Worm (Caenorhabditis elegans) whole organism, L1 larva: ENCODE measurements around the gene gnrr-2.

Source experiments
- C34B4.2 ChIP-seq: sonication (generic microtip); optimal IDR thresholded peaks from 2 replicates; lab custom pipeline; 2017; ENCODE audit warnings: mild to moderate bottlenecking, missing genetic modification characterization, missing compliant biosample characterization
- F16B12.6 ChIP-seq: fragments of 150-350 bp; optimal IDR thresholded peaks from 2 replicates; lab custom pipeline; 2014; ENCODE audit warnings: missing biosample characterization, missing genetic modification characterization
- Y116A8C.19 ChIP-seq: sonication (generic microtip); optimal IDR thresholded peaks from 2 replicates; lab custom pipeline; 2016; ENCODE audit warnings: missing compliant biosample characterization, missing genetic modification characterization, borderline replicate concordance
- ceh-8 ChIP-seq: fragments of 200-800 bp; sonication (Bioruptor generic); optimal IDR thresholded peaks from 2 replicates; lab custom pipeline; 2018; ENCODE audit warnings: mild to moderate bottlenecking, missing genetic modification characterization, moderate library complexity, missing compliant biosample characterization
- ceh-82 ChIP-seq, 3 experiments: fragments of 150-350 bp in 1 of 3; sonication (generic microtip) in 2 of 3; optimal IDR thresholded peaks; 2 replicates each; lab custom pipeline; 2014 to 2017; ENCODE audit warnings: missing biosample characterization in 3 of 3, missing genetic modification characterization in 3 of 3
- ces-1 ChIP-seq: fragments of 150-350 bp; optimal IDR thresholded peaks from 2 replicates; lab custom pipeline; 2014; ENCODE audit warnings: missing biosample characterization, missing genetic modification reagents, missing genetic modification characterization
- efl-1 ChIP-seq, 4 experiments: fragments of 150-350 bp; optimal IDR thresholded peaks in 3 of 4; peaks in 1 of 4; 1 replicate in 1 of 4; 2 replicates in 3 of 4; lab custom pipeline; 2014; ENCODE audit warnings: missing biosample characterization in 2 of 4, missing genetic modification characterization in 2 of 4, missing genetic modification reagents in 2 of 4
- efl-3 ChIP-seq: fragments of 200-800 bp; sonication (Bioruptor generic); optimal IDR thresholded peaks from 2 replicates; lab custom pipeline; 2018; ENCODE audit warnings: mild to moderate bottlenecking, missing genetic modification characterization, missing compliant biosample characterization
- egl-13 ChIP-seq: sonication (generic microtip); optimal IDR thresholded peaks from 2 replicates; lab custom pipeline; 2016; ENCODE audit warnings: missing genotype, missing genetic modification reagents, missing genetic modification characterization, missing compliant biosample characterization
- elt-2 ChIP-seq: sonication (generic microtip); optimal IDR thresholded peaks from 2 replicates; lab custom pipeline; 2016; ENCODE audit warnings: missing genetic modification characterization, mild to moderate bottlenecking, inconsistent platforms, missing compliant biosample characterization, missing genetic modification reagents
- fkh-10 ChIP-seq: sonication (generic microtip); optimal IDR thresholded peaks from 2 replicates; lab custom pipeline; 2017; ENCODE audit warnings: missing biosample characterization, missing genetic modification reagents, missing genetic modification characterization
- fkh-4 ChIP-seq: sonication (generic microtip); optimal IDR thresholded peaks from 2 replicates; lab custom pipeline; 2016; ENCODE audit warnings: missing compliant biosample characterization, missing genetic modification characterization, borderline replicate concordance
- fkh-8 ChIP-seq: sonication (generic microtip); optimal IDR thresholded peaks from 2 replicates; lab custom pipeline; 2016; ENCODE audit warnings: mild to moderate bottlenecking, missing genetic modification characterization, missing compliant biosample characterization
- fos-1 ChIP-seq: fragments of 150-350 bp; optimal IDR thresholded peaks from 2 replicates; lab custom pipeline; 2014; ENCODE audit warnings: missing biosample characterization, missing genetic modification characterization
- hlh-17 ChIP-seq: fragments of 200-800 bp; sonication (Bioruptor generic); optimal IDR thresholded peaks from 2 replicates; lab custom pipeline; 2018; ENCODE audit warnings: missing genetic modification characterization, mild to moderate bottlenecking, missing compliant biosample characterization, moderate library complexity, borderline replicate concordance
- irx-1 ChIP-seq: sonication (generic microtip); optimal IDR thresholded peaks from 2 replicates; lab custom pipeline; 2016; ENCODE audit warnings: missing genetic modification characterization, missing compliant biosample characterization
- jun-1 ChIP-seq: fragments of 150-350 bp; optimal IDR thresholded peaks from 2 replicates; lab custom pipeline; 2014; ENCODE audit warnings: missing biosample characterization, missing genetic modification reagents, missing genetic modification characterization
- lin-13 ChIP-seq: fragments of 150-350 bp; optimal IDR thresholded peaks from 2 replicates; lab custom pipeline; 2014; ENCODE audit warnings: missing biosample characterization, missing genetic modification reagents, missing genetic modification characterization
- lin-14 ChIP-seq: fragments of 200-800 bp; sonication (Bioruptor generic); optimal IDR thresholded peaks from 2 replicates; lab custom pipeline; 2018; ENCODE audit warnings: mild to moderate bottlenecking, missing genetic modification characterization, moderate library complexity, missing compliant biosample characterization
- lin-35 ChIP-seq, 2 experiments: fragments of 150-350 bp; optimal IDR thresholded peaks; 2 replicates each; lab custom pipeline; 2014; ENCODE audit warnings: missing biosample characterization in 2 of 2, missing genetic modification characterization in 2 of 2, missing genetic modification reagents in 2 of 2
- lin-39 ChIP-seq: fragments of 150-350 bp; optimal IDR thresholded peaks from 2 replicates; lab custom pipeline; 2014; ENCODE audit warnings: missing biosample characterization, missing genetic modification reagents, missing genetic modification characterization
- lir-3 ChIP-seq: sonication (generic microtip); optimal IDR thresholded peaks from 2 replicates; lab custom pipeline; 2016; ENCODE audit warnings: mild to moderate bottlenecking, missing genetic modification characterization, moderate library complexity, missing compliant biosample characterization; ENCODE audit not compliant: poor library complexity
- nhr-11 ChIP-seq: fragments of 150-350 bp; optimal IDR thresholded peaks from 2 replicates; lab custom pipeline; 2014; ENCODE audit warnings: missing biosample characterization, missing genetic modification characterization
- nhr-19 ChIP-seq: fragments of 200-800 bp; sonication (Bioruptor generic); conservative IDR thresholded peaks from 2 replicates; pipeline ENCODE4 v1.3.6; 2022; ENCODE audit warnings: missing genetic modification characterization, missing compliant biosample characterization
- nhr-47 ChIP-seq: sonication (generic microtip); optimal IDR thresholded peaks from 2 replicates; lab custom pipeline; 2016; ENCODE audit warnings: mild to moderate bottlenecking, missing genetic modification characterization, moderate library complexity, missing compliant biosample characterization
- nhr-71 ChIP-seq: sonication (generic microtip); optimal IDR thresholded peaks from 2 replicates; lab custom pipeline; 2016; ENCODE audit warnings: mild to moderate bottlenecking, missing genetic modification characterization, moderate library complexity, missing compliant biosample characterization
- nhr-85 ChIP-seq: sonication (generic microtip); peaks from one replicate; lab custom pipeline; 2016; ENCODE audit warnings: missing genetic modification characterization, inconsistent platforms, missing compliant biosample characterization
- pag-3 ChIP-seq: sonication (generic microtip); optimal IDR thresholded peaks from 2 replicates; lab custom pipeline; 2017; ENCODE audit warnings: missing genetic modification characterization, mild to moderate bottlenecking, missing compliant biosample characterization, antibody characterized with exemption, borderline replicate concordance; ENCODE audit not compliant: insufficient read depth
- pax-3 ChIP-seq: fragments of 200-800 bp; sonication (Bioruptor generic); optimal IDR thresholded peaks from 2 replicates; lab custom pipeline; 2018; ENCODE audit warnings: mild to moderate bottlenecking, missing genetic modification characterization, moderate library complexity, missing compliant biosample characterization
- skn-1 ChIP-seq: fragments of 150-350 bp; optimal IDR thresholded peaks from 2 replicates; lab custom pipeline; 2014; ENCODE audit warnings: missing biosample characterization, missing genetic modification characterization
- sptf-1 ChIP-seq: fragments of 150-350 bp; optimal IDR thresholded peaks from 2 replicates; lab custom pipeline; 2014; ENCODE audit warnings: missing biosample characterization, missing genetic modification characterization
- tbx-2 ChIP-seq: sonication (generic microtip); optimal IDR thresholded peaks from 2 replicates; lab custom pipeline; 2016; ENCODE audit warnings: missing genetic modification characterization, missing compliant biosample characterization
- unc-86 ChIP-seq: sonication (generic microtip); optimal IDR thresholded peaks from 2 replicates; lab custom pipeline; 2016; ENCODE audit warnings: missing genetic modification characterization, missing compliant biosample characterization
- vab-15 ChIP-seq: sonication (generic microtip); optimal IDR thresholded peaks from 2 replicates; lab custom pipeline; 2017; ENCODE audit warnings: missing genotype, mild to moderate bottlenecking, missing genetic modification characterization, missing compliant biosample characterization
- xbp-1 ChIP-seq: sonication (generic microtip); optimal IDR thresholded peaks from 2 replicates; lab custom pipeline; 2016; ENCODE audit warnings: missing genetic modification characterization, missing compliant biosample characterization
- zip-4 ChIP-seq: fragments of 200-800 bp; sonication (Bioruptor generic); optimal IDR thresholded peaks from 2 replicates; lab custom pipeline; 2018; ENCODE audit warnings: mild to moderate bottlenecking, missing genetic modification characterization, moderate library complexity, missing compliant biosample characterization
- ztf-4 ChIP-seq: fragments of 150-350 bp; optimal IDR thresholded peaks from 2 replicates; lab custom pipeline; 2014; ENCODE audit warnings: missing biosample characterization, missing genetic modification characterization

The gnrr-2 gene

DNA sequence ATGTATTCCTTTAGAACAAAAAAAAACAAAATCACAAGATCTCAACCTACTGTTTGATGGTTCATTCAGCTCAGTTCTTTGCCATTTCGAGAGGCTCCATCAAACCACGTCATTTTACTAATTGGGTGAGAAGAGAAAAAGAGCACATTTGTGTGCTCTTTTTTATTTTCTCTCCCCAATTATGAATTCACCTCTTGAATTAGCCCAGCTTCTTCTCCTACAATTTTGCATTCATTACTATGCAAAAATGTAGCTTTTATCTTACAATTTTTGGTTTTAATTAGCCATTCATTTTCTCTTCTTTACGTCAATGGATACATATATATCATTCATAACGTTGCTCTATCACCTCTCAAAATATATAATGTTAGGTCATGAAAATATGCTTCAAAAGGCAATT is 3.2 kb upstream of the gnrr-2 start:
- TF ChIP-seq nhr-71 (tag; lab: Kevin White, UChicago) (peak; percentile 11), hlh-17 (GFP tag; lab: Kevin White, UChicago) (no peak), pax-3 (tag; lab: Kevin White, UChicago) (peak; percentile 5), ceh-8 (GFP tag; lab: Kevin White, UChicago) (peak; percentile 90), lin-14 (peak; percentile 48), ces-1 (GFP tag; lab: Kevin White, UChicago) (no peak), skn-1 (no peak)

- TF ChIP-seq elt-2 (tag; lab: Kevin White, UChicago) (no peak), lin-13 (GFP tag; lab: Kevin White, UChicago) (no peak), pax-3 (tag; lab: Kevin White, UChicago) (no peak), efl-1 (optimal IDR thresholded peaks at IDR 0.05; lab: Kevin White, UChicago) (no peak), efl-1 (GFP tag; optimal IDR thresholded peaks at IDR 0.05 in 1 of 2; lab: Kevin White, UChicago) (no peak), nhr-85 (tag; lab: Kevin White, UChicago) (no peak), hlh-17 (GFP tag; lab: Kevin White, UChicago) (no peak), ztf-4 (tag; lab: Kevin White, UChicago) (no peak), efl-3 (GFP tag; lab: Kevin White, UChicago) (no peak), lir-3 (tag; lab: Kevin White, UChicago) (no peak), fkh-10 (no peak), sptf-1 (tag; lab: Kevin White, UChicago) (no peak), lin-39 (tag; lab: Kevin White, UChicago) (no peak), ceh-82 (tag; optimal IDR thresholded peaks at IDR 0.05; lab: Kevin White, UChicago) (no peak), unc-86 (no peak), vab-15 (tag; lab: Kevin White, UChicago) (no peak), C34B4.2 (tag; lab: Kevin White, UChicago) (no peak), fos-1 (tag; lab: Kevin White, UChicago) (no peak)
These were observed 1.0 kb downstream of the gnrr-2 start for ce11 chrV:14409905-14410304.

DNA sequence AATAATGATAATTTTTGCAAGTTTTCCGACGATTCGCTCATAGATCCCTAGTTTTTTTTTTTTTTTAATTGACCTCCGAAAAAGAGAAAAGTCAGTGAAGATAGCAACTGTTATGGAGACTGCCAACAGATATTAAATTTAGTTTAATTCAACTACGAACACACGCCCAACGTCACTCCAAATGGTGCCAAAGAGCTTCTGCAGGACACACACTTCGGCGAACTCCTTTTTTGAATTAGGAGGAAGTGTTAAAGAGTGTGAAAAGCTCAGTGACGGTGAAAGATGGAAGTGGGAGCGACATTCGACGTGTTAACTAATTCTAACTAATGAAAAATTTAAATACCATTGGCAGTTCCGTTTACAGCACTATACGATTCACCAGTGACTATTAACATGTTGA is 3.1 kb downstream of the gnrr-2 start:
- TF ChIP-seq efl-1 (optimal IDR thresholded peaks at IDR 0.05; lab: Kevin White, UChicago) (no peak), efl-1 (GFP tag; optimal IDR thresholded peaks at IDR 0.05 in 1 of 2; lab: Kevin White, UChicago) (peak in 1 of 2 experiments; percentile 84), Y116A8C.19 (tag; lab: Kevin White, UChicago) (no peak)

ce11 chrV:14414032-14414431 is 5.2 kb downstream of the gnrr-2 start:
- TF ChIP-seq zip-4 (GFP tag; lab: Kevin White, UChicago) (no peak), jun-1 (tag; lab: Kevin White, UChicago) (peak; percentile 63), ztf-4 (tag; lab: Kevin White, UChicago) (no peak), ceh-82 (tag; optimal IDR thresholded peaks at IDR 0.05; lab: Kevin White, UChicago) (no peak), fkh-4 (tag; lab: Kevin White, UChicago) (no peak), fkh-8 (tag; lab: Kevin White, UChicago) (no peak), nhr-47 (no peak), nhr-19 (GFP tag; lab: Robert Waterston, UW) (no peak), skn-1 (no peak), irx-1 (no peak), egl-13 (tag; lab: Kevin White, UChicago) (no peak), elt-2 (tag; lab: Kevin White, UChicago) (peak; percentile 60), nhr-11 (tag; lab: Kevin White, UChicago) (no peak), efl-1 (optimal IDR thresholded peaks at IDR 0.05; lab: Kevin White, UChicago) (no peak), efl-1 (GFP tag; optimal IDR thresholded peaks at IDR 0.05 in 1 of 2; lab: Kevin White, UChicago) (peak in 1 of 2 experiments; percentile 41), vab-15 (tag; lab: Kevin White, UChicago) (no peak), pax-3 (tag; lab: Kevin White, UChicago) (peak; percentile 2), F16B12.6 (tag; lab: Kevin White, UChicago) (no peak), lir-3 (tag; lab: Kevin White, UChicago) (no peak), pag-3 (tag; lab: Kevin White, UChicago) (no peak), lin-35 (GFP tag; optimal IDR thresholded peaks at IDR 0.05; lab: Kevin White, UChicago) (no peak), xbp-1 (tag; lab: Kevin White, UChicago) (no peak), tbx-2 (no peak), ces-1 (GFP tag; lab: Kevin White, UChicago) (no peak)
